Worm (Caenorhabditis elegans): ENCODE data around the gene gly-20.

- TF ChIP-seq him-1 (tag; optimal IDR thresholded peaks at IDR 0.05) (no peak), W03F9.2 (tag; optimal IDR thresholded peaks at IDR 0.05) (no peak)
Observed at ce11 chrV:11244539-11244938, 37.8 kb upstream of the gly-20 start, which contains the start of gene mxl-1.

All from whole organism, L4/young adult.